Worm (Caenorhabditis elegans): ENCODE data around the gene lys-1.

ce11 chrV:10328080-10328479 is 50.4 kb downstream of the lys-1 start:
- TF ChIP-seq dmd-8 (GFP tag; IDR thresholded peaks at IDR 0.05) (no peak), nhr-76 (tag; optimal IDR thresholded peaks at IDR 0.05) (no peak), skn-1 (tag; optimal IDR thresholded peaks at IDR 0.05) (no peak), madf-5 (GFP tag; IDR thresholded peaks at IDR 0.05) (no peak), snpc-4 (tag; optimal IDR thresholded peaks at IDR 0.05) (no peak), ceh-82 (tag; optimal IDR thresholded peaks at IDR 0.05) (no peak), F26F4.8 (GFP tag; conservative IDR thresholded peaks at IDR 0.05) (no peak), F49E8.2 (tag; optimal IDR thresholded peaks at IDR 0.05; ENCODE audit: borderline replicate concordance) (no peak), egl-27 (tag; optimal IDR thresholded peaks at IDR 0.05) (no peak)
